Fruit fly (Drosophila melanogaster) whole organism, prepupa: ENCODE results near the gene CG8031.

Source experiments
- CG6792 ChIP-seq: fragments of 200-800 bp; sonication (Bioruptor generic); optimal IDR thresholded peaks from 3 replicates; lab custom pipeline; 2016; ENCODE audit warnings: missing biosample characterization, missing genetic modification characterization
- Met ChIP-seq: fragments of 200-800 bp; sonication (Bioruptor generic); optimal IDR thresholded peaks from 3 replicates; lab custom pipeline; 2016; ENCODE audit warnings: missing biosample characterization, missing genetic modification characterization
- fkh ChIP-seq: fragments of 200-800 bp; sonication (Bioruptor generic); optimal IDR thresholded peaks from 3 replicates; lab custom pipeline; 2017; ENCODE audit warnings: missing biosample characterization, mild to moderate bottlenecking, missing genetic modification characterization, moderate library complexity
- vri ChIP-seq: fragments of 200-800 bp; sonication (Bioruptor generic); optimal IDR thresholded peaks from 3 replicates; lab custom pipeline; 2016; ENCODE audit warnings: missing biosample characterization, mild to moderate bottlenecking, missing genetic modification characterization

DNA sequence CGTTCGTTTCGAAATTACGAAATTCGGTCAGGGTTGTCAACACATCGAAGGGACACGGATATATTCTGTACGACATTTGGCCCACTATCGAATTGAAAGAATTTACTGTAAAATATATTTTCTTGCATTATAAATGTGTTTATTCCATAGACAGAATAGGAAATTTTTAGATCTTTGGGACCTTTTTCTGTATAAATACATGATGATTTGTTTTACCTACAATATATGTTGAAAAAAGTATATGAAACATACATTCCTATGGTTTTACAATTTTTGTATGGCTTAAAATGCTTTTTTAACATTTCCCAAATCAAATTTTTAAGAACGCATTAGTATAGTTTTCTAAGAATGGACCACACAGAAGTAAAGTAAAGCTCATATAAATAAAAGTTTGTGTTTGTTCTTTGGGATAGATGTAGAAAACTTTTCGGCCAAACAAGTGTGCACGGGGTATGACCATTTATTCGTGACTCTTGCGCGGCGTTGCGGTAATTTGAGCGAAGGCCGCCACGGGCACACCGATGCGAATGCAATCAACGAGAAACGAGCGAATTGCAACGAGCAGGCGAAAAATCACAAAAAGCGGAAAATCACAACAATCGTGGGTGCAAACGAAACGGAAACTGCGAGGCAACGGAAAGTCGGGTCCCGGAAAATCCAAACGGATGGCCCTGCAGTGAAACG, 13.4 kb downstream of the CG8031 start, which contains the start of the genes CG17327, CG44194 and CG7518:
- TF ChIP-seq fkh (GFP tag; lab: Kevin White, UChicago) (no peak), vri (GFP tag; lab: Kevin White, UChicago) (no peak), Met (GFP tag; lab: Kevin White, UChicago) (no peak), CG6792 (no peak)
